Worm (Caenorhabditis elegans) whole organism, L3 larva: Measurements from ENCODE around the gene C16C8.9.

ENCODE experiments used
- fos-1 ChIP-seq: fragments of 150-350 bp; optimal IDR thresholded peaks from 2 replicates; lab custom pipeline; 2014; ENCODE audit warnings: missing biosample characterization, missing genetic modification characterization
- lin-39 ChIP-seq: fragments of 150-350 bp; optimal IDR thresholded peaks from 2 replicates; lab custom pipeline; 2018; ENCODE audit warnings: missing biosample characterization, missing genetic modification reagents, missing genetic modification characterization

ce11 chrII:3476536-3476935 is 13.5 kb upstream of the C16C8.9 start:
- TF ChIP-seq fos-1, result no peak
- TF ChIP-seq lin-39, result no peak
